In the genomic region with DNA sequence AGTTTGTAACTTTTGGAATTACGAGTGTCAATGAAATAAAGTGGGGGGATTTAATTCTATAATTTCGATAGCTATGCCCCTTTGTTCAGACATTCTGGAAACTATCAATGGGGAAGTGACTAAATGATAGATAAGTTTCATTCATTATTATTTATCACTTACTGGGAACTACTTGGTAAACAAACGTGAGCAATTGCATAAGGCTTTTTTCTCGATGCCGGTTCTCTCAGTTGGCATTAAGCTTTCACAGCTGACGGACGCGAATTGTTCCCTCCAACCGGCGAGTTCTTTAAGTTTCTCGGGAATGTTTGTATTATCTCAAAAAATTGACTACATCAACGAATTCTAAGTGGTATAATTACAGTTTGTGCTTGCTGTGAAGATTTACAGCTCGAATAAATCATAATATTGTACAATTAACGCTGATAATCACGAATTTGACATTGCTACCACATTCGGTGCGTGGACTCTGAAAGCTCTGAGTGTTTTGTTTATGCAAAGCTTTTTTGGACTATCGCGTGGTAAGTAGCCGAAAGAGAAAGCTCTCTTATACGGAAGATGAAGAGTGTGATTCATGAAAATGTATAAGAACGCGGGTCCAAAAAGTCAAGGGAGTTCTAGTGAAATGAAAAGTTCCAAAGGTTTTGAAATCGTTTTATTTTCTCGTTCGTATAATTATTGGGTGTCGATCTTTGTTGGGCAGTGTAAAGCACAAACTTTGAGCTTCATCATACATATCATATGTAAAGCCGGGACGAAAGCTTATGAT, we compare ENCODE assay signal across 1 fruit fly cellular context.
TF ChIP-seq lines count a peak whose summit lies in the region.

A gene (plus strand): TSS at position 228 of the 769 bp plus-strand sequence.

TF ChIP-seq in whole organism, embryonic, 481 proteins besides CTCF, POLR2A, EP300 and RAD21 (continued from another document and continues in another):
- TF ChIP-seq Six4 (GFP tag; optimal IDR thresholded peaks at IDR 0.05; lab: Kevin White, UChicago): peak; percentile 71
- peak; percentile 62; the same call in 1 of the 3 replicates for TF ChIP-seq otp (GFP tag; IDR thresholded peaks at IDR 0.05; lab: Robert Waterston, UW)
- peak; percentile 67 for TF ChIP-seq CG3847 (GFP tag; IDR thresholded peaks at IDR 0.05; lab: Robert Waterston, UW)
- no peak for TF ChIP-seq cad (GFP tag; optimal IDR thresholded peaks at IDR 0.05; lab: Kevin White, UChicago)
- peak; percentile 73 for TF ChIP-seq dmrt99B (tag; optimal IDR thresholded peaks at IDR 0.05; lab: Kevin White, UChicago)
- no peak; the same call in 1 of the 2 replicates for TF ChIP-seq klu (GFP tag; IDR thresholded peaks at IDR 0.05; lab: Robert Waterston, UW)
- no peak; the same call in 1 of the 2 replicates for TF ChIP-seq Scr (GFP tag; IDR thresholded peaks at IDR 0.05; lab: Robert Waterston, UW; ENCODE audit: partially characterized antibody)
- TF ChIP-seq ssp (GFP tag; IDR thresholded peaks at IDR 0.05; lab: Robert Waterston, UW): no peak
- no peak for TF ChIP-seq CG3726 (GFP tag; IDR thresholded peaks at IDR 0.05; lab: Robert Waterston, UW)
- TF ChIP-seq Abd-B (GFP tag; optimal IDR thresholded peaks at IDR 0.05; lab: Kevin White, UChicago): no peak
- TF ChIP-seq aop (GFP tag; IDR thresholded peaks at IDR 0.05; lab: Robert Waterston, UW): no peak
- peak; percentile 69 for TF ChIP-seq crc (GFP tag; optimal IDR thresholded peaks at IDR 0.05; lab: Kevin White, UChicago)
- peak; percentile 67 for TF ChIP-seq gcm2 (GFP tag; optimal IDR thresholded peaks at IDR 0.05; lab: Kevin White, UChicago)
- peak; percentile 50 for TF ChIP-seq D19A (tag; optimal IDR thresholded peaks at IDR 0.05; lab: Kevin White, UChicago)
- TF ChIP-seq CG13424 (tag; optimal IDR thresholded peaks at IDR 0.05; lab: Kevin White, UChicago): peak; percentile 70
- no peak for TF ChIP-seq prd (optimal IDR thresholded peaks at IDR 0.05; lab: Kevin White, UChicago)
- TF ChIP-seq prd (GFP tag; IDR thresholded peaks at IDR 0.05; lab: Robert Waterston, UW): peak; percentile 70
- TF ChIP-seq CG10959 (GFP tag; IDR thresholded peaks at IDR 0.05; lab: Robert Waterston, UW): no peak
- TF ChIP-seq CG8944 (GFP tag; optimal IDR thresholded peaks at IDR 0.05; lab: Kevin White, UChicago): peak; percentile 47
- peak; percentile 94 for TF ChIP-seq CG18599 (GFP tag; optimal IDR thresholded peaks at IDR 0.05; lab: Kevin White, UChicago)
- no peak for TF ChIP-seq twi (tag; optimal IDR thresholded peaks at IDR 0.05; lab: Kevin White, UChicago)
- 0 out of 2 replicates have a peak, but pooled peaks have one; percentile 15 for TF ChIP-seq rib (GFP tag; IDR thresholded peaks at IDR 0.05; lab: Robert Waterston, UW)
- peak; percentile 50 for TF ChIP-seq CG8089 (GFP tag; optimal IDR thresholded peaks at IDR 0.05; lab: Kevin White, UChicago)
- TF ChIP-seq CG6272 (GFP tag; IDR thresholded peaks at IDR 0.05; lab: Robert Waterston, UW): peak; percentile 30; the same call in 1 of the 2 replicates
- peak; percentile 43 for TF ChIP-seq CG3838 (GFP tag; optimal IDR thresholded peaks at IDR 0.05; lab: Kevin White, UChicago)
- TF ChIP-seq NFAT (GFP tag; IDR thresholded peaks at IDR 0.05; lab: Robert Waterston, UW): peak; percentile 85
- TF ChIP-seq dmrt11E (tag; optimal IDR thresholded peaks at IDR 0.05; lab: Kevin White, UChicago): no peak
- no peak for TF ChIP-seq CG10979 (tag; optimal IDR thresholded peaks at IDR 0.05; lab: Kevin White, UChicago)
- no peak for TF ChIP-seq toy (GFP tag; IDR thresholded peaks at IDR 0.05; lab: Robert Waterston, UW)
- TF ChIP-seq br (optimal IDR thresholded peaks at IDR 0.05; lab: Kevin White, UChicago): no peak
- TF ChIP-seq CG17385 (GFP tag; optimal IDR thresholded peaks at IDR 0.05; lab: Kevin White, UChicago): peak; percentile 73
- TF ChIP-seq Doc2 (GFP tag; IDR thresholded peaks at IDR 0.05; lab: Robert Waterston, UW): no peak
- peak; percentile 32 for TF ChIP-seq CG9876 (GFP tag; optimal IDR thresholded peaks at IDR 0.05; lab: Kevin White, UChicago)
- peak; percentile 52 for TF ChIP-seq CG4617 (GFP tag; optimal IDR thresholded peaks at IDR 0.05; lab: Kevin White, UChicago; ENCODE audit: borderline replicate concordance)
- peak; percentile 36 for TF ChIP-seq cato (GFP tag; optimal IDR thresholded peaks at IDR 0.05; lab: Kevin White, UChicago; ENCODE audit: borderline replicate concordance)
- TF ChIP-seq p53 (GFP tag; optimal IDR thresholded peaks at IDR 0.05; lab: Kevin White, UChicago): peak; percentile 55
- TF ChIP-seq Spps (tag; optimal IDR thresholded peaks at IDR 0.05; lab: Kevin White, UChicago): no peak
- TF ChIP-seq CG10654 (GFP tag; optimal IDR thresholded peaks at IDR 0.05; lab: Kevin White, UChicago): peak; percentile 54
- TF ChIP-seq corto (GFP tag; optimal IDR thresholded peaks at IDR 0.05; lab: Kevin White, UChicago): peak; percentile 23
- TF ChIP-seq cas (GFP tag; IDR thresholded peaks at IDR 0.05; lab: Robert Waterston, UW): 0 out of 2 replicates have a peak, but pooled peaks have one; percentile 33
- peak; percentile 82 for TF ChIP-seq sob (GFP tag; IDR thresholded peaks at IDR 0.05; lab: Robert Waterston, UW)
- TF ChIP-seq gfzf (GFP tag; optimal IDR thresholded peaks at IDR 0.05; lab: Kevin White, UChicago): no peak
- peak; percentile 41 for TF ChIP-seq CG17568 (GFP tag; optimal IDR thresholded peaks at IDR 0.05; lab: Kevin White, UChicago)
- TF ChIP-seq CG14860 (GFP tag; IDR thresholded peaks at IDR 0.05; lab: Robert Waterston, UW; ENCODE audit: partially characterized antibody): no peak
- TF ChIP-seq CG8765 (GFP tag; IDR thresholded peaks at IDR 0.05; lab: Robert Waterston, UW): 0 out of 2 replicates have a peak, but pooled peaks have one; percentile 24
- peak; percentile 54; the same call in 1 of the 3 replicates for TF ChIP-seq gce (GFP tag; IDR thresholded peaks at IDR 0.05; lab: Robert Waterston, UW)
- TF ChIP-seq nom (GFP tag; optimal IDR thresholded peaks at IDR 0.05; lab: Kevin White, UChicago): no peak
- peak; percentile 74 for TF ChIP-seq CG18619 (GFP tag; optimal IDR thresholded peaks at IDR 0.05; lab: Kevin White, UChicago)
- no peak for TF ChIP-seq Usf (GFP tag; optimal IDR thresholded peaks at IDR 0.05; lab: Kevin White, UChicago)
- peak; percentile 51 for TF ChIP-seq seq (GFP tag; IDR thresholded peaks at IDR 0.05; lab: Robert Waterston, UW)
- peak; percentile 19 for TF ChIP-seq MESR4 (GFP tag; optimal IDR thresholded peaks at IDR 0.05; lab: Kevin White, UChicago)
- TF ChIP-seq CG17829 (tag; optimal IDR thresholded peaks at IDR 0.05; lab: Kevin White, UChicago): peak; percentile 74
- peak; percentile 77 for TF ChIP-seq CG2712 (tag; optimal IDR thresholded peaks at IDR 0.05; lab: Kevin White, UChicago)
- peak; percentile 60 for TF ChIP-seq chn (GFP tag; optimal IDR thresholded peaks at IDR 0.05; lab: Kevin White, UChicago)
- TF ChIP-seq wdn (GFP tag; IDR thresholded peaks at IDR 0.05; lab: Robert Waterston, UW): peak; percentile 43; the same call in 1 of the 2 replicates
- peak; percentile 77 for TF ChIP-seq Sox102F (GFP tag; optimal IDR thresholded peaks at IDR 0.05; lab: Kevin White, UChicago)
- peak; percentile 43 for TF ChIP-seq grn (GFP tag; optimal IDR thresholded peaks at IDR 0.05; lab: Kevin White, UChicago)
- no peak for TF ChIP-seq CG10565 (GFP tag; optimal IDR thresholded peaks at IDR 0.05; lab: Kevin White, UChicago)
- TF ChIP-seq emc (GFP tag; optimal IDR thresholded peaks at IDR 0.05; lab: Kevin White, UChicago): no peak
- no peak for TF ChIP-seq z (GFP tag; IDR thresholded peaks at IDR 0.05; lab: Robert Waterston, UW)
- TF ChIP-seq grau (tag; optimal IDR thresholded peaks at IDR 0.05; lab: Kevin White, UChicago): peak; percentile 75
- TF ChIP-seq Mes4 (GFP tag; optimal IDR thresholded peaks at IDR 0.05; lab: Kevin White, UChicago): peak; percentile 61
- no peak for TF ChIP-seq CG8359 (GFP tag; optimal IDR thresholded peaks at IDR 0.05; lab: Kevin White, UChicago; ENCODE audit: borderline replicate concordance)
- peak; percentile 97 for TF ChIP-seq exex (tag; optimal IDR thresholded peaks at IDR 0.05; lab: Kevin White, UChicago)
- peak; percentile 75 for TF ChIP-seq sd (tag; optimal IDR thresholded peaks at IDR 0.05; lab: Kevin White, UChicago)
- TF ChIP-seq Jarid2 (GFP tag; optimal IDR thresholded peaks at IDR 0.05; lab: Kevin White, UChicago): no peak
- TF ChIP-seq CG34224 (GFP tag; IDR thresholded peaks at IDR 0.05; lab: Robert Waterston, UW; ENCODE audit: partially characterized antibody): no peak
- no peak for TF ChIP-seq sens-2 (GFP tag; IDR thresholded peaks at IDR 0.05; lab: Robert Waterston, UW)
- TF ChIP-seq vnd (GFP tag; IDR thresholded peaks at IDR 0.05; lab: Robert Waterston, UW; ENCODE audit: partially characterized antibody): no peak
- peak; percentile 52 for TF ChIP-seq mirr (GFP tag; optimal IDR thresholded peaks at IDR 0.05; lab: Kevin White, UChicago)
- peak; percentile 55 for TF ChIP-seq CG2875 (GFP tag; optimal IDR thresholded peaks at IDR 0.05; lab: Kevin White, UChicago)
- TF ChIP-seq pnt (GFP tag; optimal IDR thresholded peaks at IDR 0.05; lab: Kevin White, UChicago): peak; percentile 47
- peak; percentile 57 for TF ChIP-seq CG9609 (GFP tag; optimal IDR thresholded peaks at IDR 0.05; lab: Kevin White, UChicago)
- TF ChIP-seq Gsc (GFP tag; IDR thresholded peaks at IDR 0.05; lab: Robert Waterston, UW): no peak
- TF ChIP-seq CoRest (tag; optimal IDR thresholded peaks at IDR 0.05; lab: Kevin White, UChicago): peak; percentile 56
- peak; percentile 86 for TF ChIP-seq CG6813 (GFP tag; optimal IDR thresholded peaks at IDR 0.05; lab: Kevin White, UChicago)
- TF ChIP-seq pho (GFP tag; optimal IDR thresholded peaks at IDR 0.05; lab: Kevin White, UChicago): peak; percentile 81
- peak; percentile 67; the same call in 1 of the 2 replicates for TF ChIP-seq ara (GFP tag; IDR thresholded peaks at IDR 0.05; lab: Robert Waterston, UW)
- peak; percentile 58 for TF ChIP-seq CG18476 (GFP tag; optimal IDR thresholded peaks at IDR 0.05; lab: Kevin White, UChicago)
- TF ChIP-seq nmo (GFP tag; optimal IDR thresholded peaks at IDR 0.05; lab: Kevin White, UChicago): peak; percentile 61
- TF ChIP-seq lov (optimal IDR thresholded peaks at IDR 0.05; lab: Kevin White, UChicago): no peak
- peak; percentile 70; the same call in 2 of the 3 replicates for TF ChIP-seq lov (GFP tag; IDR thresholded peaks at IDR 0.05; lab: Robert Waterston, UW)
- TF ChIP-seq Max (GFP tag; optimal IDR thresholded peaks at IDR 0.05; lab: Kevin White, UChicago): peak; percentile 47
- TF ChIP-seq CG7839 (tag; optimal IDR thresholded peaks at IDR 0.05; lab: Kevin White, UChicago): peak; percentile 79
- peak; percentile 80 for TF ChIP-seq scrt (GFP tag; optimal IDR thresholded peaks at IDR 0.05; lab: Kevin White, UChicago)
- TF ChIP-seq caup (GFP tag; optimal IDR thresholded peaks at IDR 0.05; lab: Kevin White, UChicago; ENCODE audit: severe bottlenecking): peak; percentile 83
- TF ChIP-seq Adf1 (GFP tag; IDR thresholded peaks at IDR 0.05; lab: Robert Waterston, UW): peak; percentile 46; the same call in 1 of the 2 replicates
- TF ChIP-seq CG13894 (tag; optimal IDR thresholded peaks at IDR 0.05; lab: Kevin White, UChicago): peak; percentile 73
- peak; percentile 58 for TF ChIP-seq CG31224 (GFP tag; IDR thresholded peaks at IDR 0.05; lab: Robert Waterston, UW)
- TF ChIP-seq CG17612 (GFP tag; IDR thresholded peaks at IDR 0.05; lab: Robert Waterston, UW): 0 out of 2 replicates have a peak, but pooled peaks have one; percentile 32
- TF ChIP-seq CG15601 (tag; optimal IDR thresholded peaks at IDR 0.05; lab: Kevin White, UChicago): no peak
- TF ChIP-seq CG8924 (tag; optimal IDR thresholded peaks at IDR 0.05; lab: Kevin White, UChicago): peak; percentile 73
- TF ChIP-seq slp2 (GFP tag; optimal IDR thresholded peaks at IDR 0.05; lab: Kevin White, UChicago): peak; percentile 49
- peak; percentile 54 for TF ChIP-seq Ada2b (GFP tag; IDR thresholded peaks at IDR 0.05; lab: Robert Waterston, UW)
- no peak for TF ChIP-seq Sox100B (GFP tag; optimal IDR thresholded peaks at IDR 0.05; lab: Kevin White, UChicago)
- no peak for TF ChIP-seq CG15696 (tag; optimal IDR thresholded peaks at IDR 0.05; lab: Kevin White, UChicago)
- peak; percentile 33 for TF ChIP-seq CG13123 (GFP tag; optimal IDR thresholded peaks at IDR 0.05; lab: Kevin White, UChicago)
- peak; percentile 45 for TF ChIP-seq Hmx (GFP tag; optimal IDR thresholded peaks at IDR 0.05; lab: Kevin White, UChicago)
- TF ChIP-seq CG6689 (GFP tag; IDR thresholded peaks at IDR 0.05; lab: Robert Waterston, UW): peak; percentile 69
- peak; percentile 74 for TF ChIP-seq CG10147 (GFP tag; optimal IDR thresholded peaks at IDR 0.05; lab: Kevin White, UChicago)
- no peak for TF ChIP-seq Lim3 (GFP tag; IDR thresholded peaks at IDR 0.05; lab: Robert Waterston, UW)
- peak; percentile 77 for TF ChIP-seq CG12071 (GFP tag; optimal IDR thresholded peaks at IDR 0.05; lab: Kevin White, UChicago)
- peak; percentile 45 for TF ChIP-seq CG5180 (GFP tag; optimal IDR thresholded peaks at IDR 0.05; lab: Kevin White, UChicago)
- TF ChIP-seq CG18011 (GFP tag; optimal IDR thresholded peaks at IDR 0.05; lab: Kevin White, UChicago): peak; percentile 77
- no peak for TF ChIP-seq h (optimal IDR thresholded peaks at IDR 0.05; lab: Kevin White, UChicago)
- no peak for TF ChIP-seq mld (GFP tag; IDR thresholded peaks at IDR 0.05; lab: Robert Waterston, UW; ENCODE audit: partially characterized antibody)
- peak; percentile 78 for TF ChIP-seq CG10543 (GFP tag; optimal IDR thresholded peaks at IDR 0.05; lab: Kevin White, UChicago)
- peak; percentile 61 for TF ChIP-seq pum (GFP tag; optimal IDR thresholded peaks at IDR 0.05; lab: Kevin White, UChicago)
- TF ChIP-seq Aef1 (GFP tag; IDR thresholded peaks at IDR 0.05; lab: Robert Waterston, UW): peak; percentile 56
- TF ChIP-seq ato (GFP tag; IDR thresholded peaks at IDR 0.05; lab: Robert Waterston, UW; ENCODE audit: partially characterized antibody): no peak
- peak; percentile 69 for TF ChIP-seq Fer2 (tag; optimal IDR thresholded peaks at IDR 0.05; lab: Kevin White, UChicago)
- TF ChIP-seq Tbp (GFP tag; optimal IDR thresholded peaks at IDR 0.05; lab: Kevin White, UChicago): no peak
- TF ChIP-seq CG17912 (GFP tag; optimal IDR thresholded peaks at IDR 0.05; lab: Kevin White, UChicago): no peak
- peak; percentile 72 for TF ChIP-seq CG12744 (GFP tag; optimal IDR thresholded peaks at IDR 0.05; lab: Kevin White, UChicago)
- peak; percentile 58 for TF ChIP-seq sisA (GFP tag; IDR thresholded peaks at IDR 0.05; lab: Robert Waterston, UW)
- TF ChIP-seq CG3163 (GFP tag; optimal IDR thresholded peaks at IDR 0.05; lab: Kevin White, UChicago): peak; percentile 88
- peak; percentile 84 for TF ChIP-seq CG12391 (tag; optimal IDR thresholded peaks at IDR 0.05; lab: Kevin White, UChicago)
- TF ChIP-seq Sin3A (optimal IDR thresholded peaks at IDR 0.05; lab: Kevin White, UChicago): no peak
- no peak for TF ChIP-seq dan (GFP tag; IDR thresholded peaks at IDR 0.05; lab: Robert Waterston, UW)
- TF ChIP-seq CG32772 (GFP tag; IDR thresholded peaks at IDR 0.05; lab: Robert Waterston, UW): no peak
